Worm (Caenorhabditis elegans): ENCODE measurements around the gene K11H12.4.

The K11H12.4 gene

ce11 chrIV:664122-664521 is 11.6 kb downstream of the K11H12.4 start:
- TF ChIP-seq nhr-23 (tag; optimal IDR thresholded peaks at IDR 0.05) (no peak), hmg-11 (tag; optimal IDR thresholded peaks at IDR 0.05) (peak; percentile 49), nhr-12 (tag; optimal IDR thresholded peaks at IDR 0.05) (no peak), ceh-28 (tag; optimal IDR thresholded peaks at IDR 0.05) (peak; percentile 23), eor-1 (tag; optimal IDR thresholded peaks at IDR 0.05) (no peak), unc-62 (GFP tag; optimal IDR thresholded peaks at IDR 0.05) (peak; percentile 76), egl-27 (tag; optimal IDR thresholded peaks at IDR 0.05) (peak; percentile 7), lin-39 (tag; optimal IDR thresholded peaks at IDR 0.05) (peak; percentile 30), snpc-4 (tag; optimal IDR thresholded peaks at IDR 0.05) (peak; percentile 18), nhr-25 (tag; optimal IDR thresholded peaks at IDR 0.05) (peak; percentile 63)

ce11 chrIV:661623-662022 is 14.1 kb downstream of the K11H12.4 start:
- TF ChIP-seq ceh-82 (tag; optimal IDR thresholded peaks at IDR 0.05) (no peak), ceh-9 (tag; optimal IDR thresholded peaks at IDR 0.05) (no peak), unc-62 (GFP tag; optimal IDR thresholded peaks at IDR 0.05) (no peak), nhr-12 (tag; optimal IDR thresholded peaks at IDR 0.05) (no peak), ceh-16 (tag; optimal IDR thresholded peaks at IDR 0.05) (no peak), daf-12 (tag; optimal IDR thresholded peaks at IDR 0.05) (no peak), fkh-10 (GFP tag; optimal IDR thresholded peaks at IDR 0.05) (no peak), ZK546.5 (tag; optimal IDR thresholded peaks at IDR 0.05) (no peak), ztf-11 (tag; optimal IDR thresholded peaks at IDR 0.05) (no peak), egl-27 (tag; optimal IDR thresholded peaks at IDR 0.05) (no peak), nhr-237 (tag; optimal IDR thresholded peaks at IDR 0.05) (no peak), lsy-12 (tag; optimal IDR thresholded peaks at IDR 0.05) (no peak)

- TF ChIP-seq hmg-11 (tag; optimal IDR thresholded peaks at IDR 0.05) = peak; percentile 64
- TF ChIP-seq nhr-12 (tag; optimal IDR thresholded peaks at IDR 0.05) = no peak
- TF ChIP-seq lin-15B (tag; optimal IDR thresholded peaks at IDR 0.05) = no peak
- TF ChIP-seq nfya-1 (tag; optimal IDR thresholded peaks at IDR 0.05; ENCODE audit: insufficient read depth) = peak; percentile 5
- no peak for TF ChIP-seq nhr-43 (tag; optimal IDR thresholded peaks at IDR 0.05; ENCODE audit: poor library complexity, severe bottlenecking)
Measured at ce11 chrIV:659585-659984, 16.1 kb downstream of the K11H12.4 start.

ce11 chrIV:658497-659177 is 17.0 kb downstream of the K11H12.4 start:
- TF ChIP-seq ztf-4 (tag; optimal IDR thresholded peaks at IDR 0.05) = no peak
- no peak for TF ChIP-seq ceh-28 (tag; optimal IDR thresholded peaks at IDR 0.05)
- no peak for TF ChIP-seq nhr-25 (tag; optimal IDR thresholded peaks at IDR 0.05)
- no peak for TF ChIP-seq egl-27 (tag; optimal IDR thresholded peaks at IDR 0.05)
- TF ChIP-seq nhr-67 (tag; optimal IDR thresholded peaks at IDR 0.05) = no peak
- TF ChIP-seq pha-4 (tag; optimal IDR thresholded peaks at IDR 0.05) = peak; percentile 28
- TF ChIP-seq zag-1 (tag; optimal IDR thresholded peaks at IDR 0.05) = no peak
- TF ChIP-seq ZK546.5 (tag; optimal IDR thresholded peaks at IDR 0.05) = no peak
- TF ChIP-seq elt-2 (tag; optimal IDR thresholded peaks at IDR 0.05) = peak; percentile 6

ce11 chrIV:657932-658331 is 17.8 kb downstream of the K11H12.4 start:
- TF ChIP-seq elt-3 (tag; optimal IDR thresholded peaks at IDR 0.05) (no peak), ceh-82 (tag; optimal IDR thresholded peaks at IDR 0.05) (no peak), egl-27 (tag; optimal IDR thresholded peaks at IDR 0.05) (no peak), snpc-4 (tag; optimal IDR thresholded peaks at IDR 0.05) (peak; percentile 98), nfya-1 (tag; optimal IDR thresholded peaks at IDR 0.05; ENCODE audit: insufficient read depth) (peak; percentile 58), lin-39 (tag; optimal IDR thresholded peaks at IDR 0.05) (peak; percentile 65), sea-2 (GFP tag; optimal IDR thresholded peaks at IDR 0.05) (no peak), tbx-2 (tag; optimal IDR thresholded peaks at IDR 0.05) (no peak), ceh-9 (tag; optimal IDR thresholded peaks at IDR 0.05) (no peak), ama-1 (optimal IDR thresholded peaks at IDR 0.05) (peak; percentile 76), elt-2 (tag; optimal IDR thresholded peaks at IDR 0.05) (peak; percentile 22), aly-2 (tag; optimal IDR thresholded peaks at IDR 0.05) (no peak), egl-5 (tag; optimal IDR thresholded peaks at IDR 0.05) (no peak), R02D3.7 (tag; optimal IDR thresholded peaks at IDR 0.05) (peak; percentile 40), jun-1 (tag; optimal IDR thresholded peaks at IDR 0.05) (no peak), nhr-43 (tag; optimal IDR thresholded peaks at IDR 0.05; ENCODE audit: poor library complexity, severe bottlenecking) (no peak), nhr-67 (tag; optimal IDR thresholded peaks at IDR 0.05) (no peak), lin-15B (tag; optimal IDR thresholded peaks at IDR 0.05) (peak; percentile 45), fos-1 (tag; optimal IDR thresholded peaks at IDR 0.05) (no peak), mml-1 (tag; optimal IDR thresholded peaks at IDR 0.05) (no peak), ceh-16 (tag; optimal IDR thresholded peaks at IDR 0.05) (no peak), fkh-2 (tag; optimal IDR thresholded peaks at IDR 0.05) (no peak), unc-62 (GFP tag; optimal IDR thresholded peaks at IDR 0.05) (no peak), ZK546.5 (tag; optimal IDR thresholded peaks at IDR 0.05) (no peak), ceh-28 (tag; optimal IDR thresholded peaks at IDR 0.05) (no peak), fkh-10 (GFP tag; optimal IDR thresholded peaks at IDR 0.05) (no peak), nhr-237 (tag; optimal IDR thresholded peaks at IDR 0.05) (no peak), nhr-23 (tag; optimal IDR thresholded peaks at IDR 0.05) (peak; percentile 5), pha-4 (tag; optimal IDR thresholded peaks at IDR 0.05) (peak; percentile 13), skn-1 (tag; optimal IDR thresholded peaks at IDR 0.05) (peak; percentile 40), hmg-11 (tag; optimal IDR thresholded peaks at IDR 0.05) (no peak), lsy-12 (tag; optimal IDR thresholded peaks at IDR 0.05) (peak; percentile 13)
